Fruit fly (Drosophila melanogaster) whole organism, embryonic: ENCODE measurements around the gene CG4004.
A peak's percentile ranks its signal among the peaks of the same experiment; 100 is the strongest.

ENCODE experiments used
- CG11456 ChIP-seq: fragments of 200-800 bp; sonication (Bioruptor generic); IDR thresholded peaks from 3 replicates; pipeline ENCODE4 v1.3.6; 2022; ENCODE audit warnings: missing biosample characterization, missing genetic modification characterization
- CG14050 ChIP-seq: fragments of 200-800 bp; sonication (Bioruptor generic); IDR thresholded peaks from 3 replicates; pipeline ENCODE4 v1.3.6; 2022; ENCODE audit warnings: missing biosample characterization, missing genetic modification characterization
- CG14710 ChIP-seq: fragments of 200-800 bp; sonication (Bioruptor generic); optimal IDR thresholded peaks from 3 replicates; lab custom pipeline; 2019; ENCODE audit warnings: missing biosample characterization, mild to moderate bottlenecking, missing genetic modification characterization, moderate library complexity
- CG14860 ChIP-seq: fragments of 200-800 bp; sonication (Bioruptor generic); IDR thresholded peaks from 3 replicates; pipeline ENCODE4 v1.3.6; 2022; ENCODE audit warnings: missing biosample characterization, missing genetic modification characterization; ENCODE audit not compliant: partially characterized antibody
- CG1529 ChIP-seq: fragments of 200-800 bp; sonication (Bioruptor generic); optimal IDR thresholded peaks from 3 replicates; lab custom pipeline; 2018; ENCODE audit warnings: missing biosample characterization, missing genetic modification characterization
- CG16813 ChIP-seq: fragments of 200-800 bp; sonication (Bioruptor generic); IDR thresholded peaks from 3 replicates; pipeline ENCODE4 v1.3.6; 2022; ENCODE audit warnings: missing biosample characterization, missing genetic modification characterization; ENCODE audit not compliant: partially characterized antibody
- CG17568 ChIP-seq: fragments of 200-800 bp; sonication (Bioruptor generic); optimal IDR thresholded peaks from 2 replicates; lab custom pipeline; 2018; ENCODE audit warnings: missing biosample characterization, mild to moderate bottlenecking, missing genetic modification characterization, moderate library complexity
- CG2116 ChIP-seq: fragments of 200-800 bp; sonication (Bioruptor generic); optimal IDR thresholded peaks from 3 replicates; lab custom pipeline; 2018; ENCODE audit warnings: missing biosample characterization, mild to moderate bottlenecking, missing genetic modification characterization
- CG2129 ChIP-seq: fragments of 200-800 bp; sonication (Bioruptor generic); IDR thresholded peaks from 2 replicates; pipeline ENCODE4 v1.3.6; 2022; ENCODE audit warnings: missing biosample characterization, missing genetic modification characterization; ENCODE audit not compliant: partially characterized antibody
- CG31388 ChIP-seq: fragments of 200-800 bp; sonication (Bioruptor generic); optimal IDR thresholded peaks from 2 replicates; lab custom pipeline; 2016; ENCODE audit warnings: missing biosample characterization, missing genetic modification characterization
- CG32772 ChIP-seq: fragments of 200-800 bp; sonication (Bioruptor generic); IDR thresholded peaks from 2 replicates; pipeline ENCODE4 v1.3.6; 2022; ENCODE audit warnings: missing biosample characterization, missing genetic modification characterization
- CG3995 ChIP-seq: fragments of 200-800 bp; sonication (Bioruptor generic); optimal IDR thresholded peaks from 3 replicates; lab custom pipeline; 2016; ENCODE audit warnings: missing biosample characterization, missing genetic modification characterization
- CG5245 ChIP-seq: fragments of 200-800 bp; sonication (Bioruptor generic); optimal IDR thresholded peaks from 3 replicates; lab custom pipeline; 2016; ENCODE audit warnings: missing biosample characterization, missing genetic modification characterization
- CG5953 ChIP-seq: fragments of 200-800 bp; sonication (Bioruptor generic); IDR thresholded peaks from 2 replicates; pipeline ENCODE4 v1.3.6; 2022; ENCODE audit warnings: missing biosample characterization, missing genetic modification characterization
- CG6765 ChIP-seq: fragments of 200-800 bp; sonication (Bioruptor generic); optimal IDR thresholded peaks from 3 replicates; lab custom pipeline; 2017; ENCODE audit warnings: missing biosample characterization, mild to moderate bottlenecking, missing genetic modification characterization
- CG6791 ChIP-seq: fragments of 200-800 bp; sonication (Bioruptor generic); IDR thresholded peaks from 3 replicates; pipeline ENCODE4 v1.3.6; 2022; ENCODE audit warnings: missing biosample characterization, missing genetic modification characterization; ENCODE audit not compliant: partially characterized antibody
- CG7745 ChIP-seq: fragments of 200-800 bp; sonication (Bioruptor generic); optimal IDR thresholded peaks from 2 replicates; lab custom pipeline; 2018; ENCODE audit warnings: missing biosample characterization, mild to moderate bottlenecking, missing genetic modification characterization, moderate library complexity
- CG8924 ChIP-seq: fragments of 200-800 bp; optimal IDR thresholded peaks from 3 replicates; lab custom pipeline; 2019; ENCODE audit warnings: missing biosample characterization, mild to moderate bottlenecking, missing genetic modification characterization, moderate library complexity
- CG9817 ChIP-seq: fragments of 200-800 bp; sonication (Bioruptor generic); optimal IDR thresholded peaks from 2 replicates; lab custom pipeline; 2018; ENCODE audit warnings: missing biosample characterization, mild to moderate bottlenecking, missing genetic modification characterization, moderate library complexity
- CTCF ChIP-seq: fragments of 200-800 bp; sonication (Bioruptor generic); optimal IDR thresholded peaks from 2 replicates; lab custom pipeline; 2017; ENCODE audit warnings: missing biosample characterization, mild to moderate bottlenecking, missing genetic modification characterization, moderate library complexity
- Dek ChIP-seq: fragments of 200-800 bp; sonication (Bioruptor generic); optimal IDR thresholded peaks from 3 replicates; lab custom pipeline; 2019; ENCODE audit warnings: missing biosample characterization, mild to moderate bottlenecking, missing genetic modification characterization, moderate library complexity
- Dip2 ChIP-seq: fragments of 200-800 bp; sonication (Bioruptor generic); IDR thresholded peaks from 2 replicates; pipeline ENCODE4 v1.3.6; 2022; ENCODE audit warnings: missing biosample characterization, missing genetic modification characterization
- Dref ChIP-seq: fragments of 200-800 bp; sonication (Bioruptor generic); IDR thresholded peaks from 2 replicates; pipeline ENCODE4 v1.3.6; 2022; ENCODE audit warnings: missing biosample characterization, missing genetic modification characterization
- Ets65A ChIP-seq: fragments of 200-800 bp; sonication (Bioruptor generic); peaks from one replicate; lab custom pipeline; 2016; ENCODE audit warnings: missing biosample characterization, missing genetic modification characterization
- Fer1 ChIP-seq: fragments of 200-800 bp; sonication (Bioruptor generic); optimal IDR thresholded peaks from 2 replicates; lab custom pipeline; 2017; ENCODE audit warnings: missing biosample characterization, mild to moderate bottlenecking, missing genetic modification characterization
- Gug ChIP-seq: fragments of 200-800 bp; sonication (Bioruptor generic); IDR thresholded peaks from 4 replicates; pipeline ENCODE4 v1.3.6; 2022; ENCODE audit warnings: missing biosample characterization, missing genetic modification characterization
- HmgZ ChIP-seq: fragments of 200-800 bp; sonication (Bioruptor generic); optimal IDR thresholded peaks from 2 replicates; lab custom pipeline; 2018; ENCODE audit warnings: missing biosample characterization, mild to moderate bottlenecking, missing genetic modification characterization
- Jarid2 ChIP-seq: fragments of 200-800 bp; sonication (Bioruptor generic); optimal IDR thresholded peaks from 3 replicates; lab custom pipeline; 2017; ENCODE audit warnings: mild to moderate bottlenecking, missing biosample characterization, missing genetic modification reagents, missing genetic modification characterization
- Mrtf ChIP-seq: fragments of 200-800 bp; sonication (Bioruptor generic); IDR thresholded peaks from 3 replicates; pipeline ENCODE4 v1.3.6; 2022; ENCODE audit warnings: missing biosample characterization, missing genetic modification characterization
- NFAT ChIP-seq: fragments of 200-800 bp; sonication (Bioruptor generic); IDR thresholded peaks from 2 replicates; pipeline ENCODE4 v1.3.6; 2022; ENCODE audit warnings: missing biosample characterization, missing genetic modification characterization
- Oaz ChIP-seq: fragments of 200-800 bp; sonication (Bioruptor generic); IDR thresholded peaks from 2 replicates; pipeline ENCODE4 v1.3.6; 2022; ENCODE audit warnings: missing biosample characterization, missing genetic modification characterization
- Opbp ChIP-seq: fragments of 200-800 bp; sonication (Bioruptor generic); IDR thresholded peaks from 3 replicates; pipeline ENCODE4 v1.3.6; 2022; ENCODE audit warnings: missing biosample characterization, missing genetic modification characterization; ENCODE audit not compliant: partially characterized antibody
- Optix ChIP-seq: fragments of 200-800 bp; sonication (Bioruptor generic); IDR thresholded peaks from 3 replicates; pipeline ENCODE4 v1.3.6; 2022; ENCODE audit warnings: missing biosample characterization, missing genetic modification characterization
- Rfx ChIP-seq: fragments of 200-800 bp; sonication (Bioruptor generic); IDR thresholded peaks from 2 replicates; pipeline ENCODE4 v1.3.6; 2022; ENCODE audit warnings: missing biosample characterization, missing genetic modification characterization
- Sin3A ChIP-seq: fragments of >200 bp; optimal IDR thresholded peaks from 2 replicates; lab custom pipeline; 2018
- Stat92E ChIP-seq, 3 experiments: fragments of >200 bp in 2 of 3; fragments of 200-800 bp in 1 of 3; sonication (Bioruptor generic) in 1 of 3; optimal IDR thresholded peaks; 2 replicates each; lab custom pipeline; 2017 to 2019; ENCODE audit warnings: missing biosample characterization in 3 of 3, missing genetic modification characterization in 3 of 3, mild to moderate bottlenecking in 1 of 3, moderate library complexity in 1 of 3
- ato ChIP-seq: fragments of 200-800 bp; sonication (Bioruptor generic); IDR thresholded peaks from 2 replicates; pipeline ENCODE4 v1.3.6; 2022; ENCODE audit warnings: missing biosample characterization, missing genetic modification characterization; ENCODE audit not compliant: partially characterized antibody
- cas ChIP-seq: fragments of 200-800 bp; sonication (Bioruptor generic); IDR thresholded peaks from 2 replicates; pipeline ENCODE4 v1.3.6; 2022; ENCODE audit warnings: missing biosample characterization, missing genetic modification characterization
- corto ChIP-seq: fragments of 200-800 bp; sonication (Bioruptor generic); optimal IDR thresholded peaks from 2 replicates; lab custom pipeline; 2016; ENCODE audit warnings: missing biosample characterization, mild to moderate bottlenecking, missing genetic modification characterization, moderate library complexity
- crc ChIP-seq: fragments of 200-800 bp; sonication (Bioruptor generic); optimal IDR thresholded peaks from 2 replicates; lab custom pipeline; 2016; ENCODE audit warnings: missing biosample characterization, missing genetic modification characterization
- dimm ChIP-seq: fragments of 200-800 bp; sonication (Bioruptor generic); IDR thresholded peaks from 2 replicates; pipeline ENCODE4 v1.3.6; 2022; ENCODE audit warnings: missing biosample characterization, missing genetic modification characterization
- en ChIP-seq: fragments of 200-800 bp; sonication (Bioruptor generic); optimal IDR thresholded peaks from 2 replicates; lab custom pipeline; 2016; ENCODE audit warnings: missing biosample characterization, missing genetic modification characterization
- hbn ChIP-seq: fragments of 200-800 bp; sonication (Bioruptor generic); IDR thresholded peaks from 2 replicates; pipeline ENCODE4 v1.3.6; 2022; ENCODE audit warnings: missing biosample characterization, missing genetic modification characterization; ENCODE audit not compliant: partially characterized antibody
- luna ChIP-seq: fragments of 200-800 bp; sonication (Bioruptor generic); optimal IDR thresholded peaks from 2 replicates; lab custom pipeline; 2016; ENCODE audit warnings: missing biosample characterization, missing genetic modification characterization
- nmo ChIP-seq: fragments of 200-800 bp; sonication (Bioruptor generic); optimal IDR thresholded peaks from 2 replicates; lab custom pipeline; 2018; ENCODE audit warnings: missing biosample characterization, mild to moderate bottlenecking, missing genetic modification characterization, moderate library complexity
- org-1 ChIP-seq: fragments of 200-800 bp; sonication (Bioruptor generic); optimal IDR thresholded peaks from 2 replicates; lab custom pipeline; 2017; ENCODE audit warnings: missing biosample characterization, missing genetic modification characterization
- pho ChIP-seq: fragments of 200-800 bp; sonication (Bioruptor generic); optimal IDR thresholded peaks from 2 replicates; lab custom pipeline; 2016; ENCODE audit warnings: missing biosample characterization, missing genetic modification characterization
- pum ChIP-seq: fragments of 200-800 bp; sonication (Bioruptor generic); optimal IDR thresholded peaks from 2 replicates; lab custom pipeline; 2016; ENCODE audit warnings: missing biosample characterization, missing genetic modification characterization
- repo ChIP-seq: fragments of 200-800 bp; sonication (Bioruptor generic); optimal IDR thresholded peaks from 2 replicates; lab custom pipeline; 2016; ENCODE audit warnings: missing biosample characterization, missing genetic modification characterization
- row ChIP-seq: fragments of 200-800 bp; sonication (Bioruptor generic); IDR thresholded peaks from 3 replicates; pipeline ENCODE4 v1.3.6; 2022; ENCODE audit warnings: missing biosample characterization, missing genetic modification characterization
- sna ChIP-seq: fragments of 200-800 bp; sonication (Bioruptor generic); IDR thresholded peaks from 2 replicates; pipeline ENCODE4 v1.3.6; 2022; ENCODE audit warnings: missing biosample characterization, missing genetic modification characterization; ENCODE audit not compliant: partially characterized antibody
- sob ChIP-seq: fragments of 200-800 bp; sonication (Bioruptor generic); IDR thresholded peaks from 2 replicates; pipeline ENCODE4 v1.3.6; 2022; ENCODE audit warnings: missing biosample characterization, missing genetic modification characterization
- sr ChIP-seq: fragments of 200-800 bp; sonication (Bioruptor generic); IDR thresholded peaks from 3 replicates; pipeline ENCODE4 v1.3.6; 2022; ENCODE audit warnings: missing biosample characterization, missing genetic modification characterization

The CG4004 gene

dm6 chrX:12765076-12765475, 21.1 kb downstream of the CG4004 start, which contains the start of gene Agpat1 (continued):
- TF ChIP-seq sr (GFP tag; lab: Robert Waterston, UW), result no peak
- no peak for TF ChIP-seq CG8924 (tag; lab: Kevin White, UChicago)
- no peak for TF ChIP-seq cas (GFP tag; lab: Robert Waterston, UW)
- TF ChIP-seq CG2129, result peak; percentile 68
- no peak for TF ChIP-seq Gug (GFP tag; lab: Robert Waterston, UW)
- TF ChIP-seq HmgZ (tag; lab: Kevin White, UChicago), result no peak
- TF ChIP-seq hbn, result peak; percentile 80
- no peak for TF ChIP-seq Stat92E (GFP tag; optimal IDR thresholded peaks at IDR 0.05; lab: Kevin White, UChicago)
- TF ChIP-seq Rfx (GFP tag; lab: Robert Waterston, UW), result no peak
- no peak for TF ChIP-seq Optix
- peak; percentile 63; the same call in 1 of the 2 replicates for TF ChIP-seq sna (GFP tag; lab: Robert Waterston, UW)
- peak; percentile 87 for TF ChIP-seq ato (GFP tag; lab: Robert Waterston, UW)
- TF ChIP-seq pum, result no peak
- no peak for TF ChIP-seq corto
- TF ChIP-seq CG32772 (GFP tag; lab: Robert Waterston, UW), result no peak
- peak; percentile 24; the same call in 1 of the 3 replicates for TF ChIP-seq row (GFP tag; lab: Robert Waterston, UW)
- TF ChIP-seq luna, result no peak
- no peak for TF ChIP-seq Dek (tag; lab: Kevin White, UChicago)
- TF ChIP-seq CG2116 (GFP tag; lab: Kevin White, UChicago), result peak; percentile 40
- no peak for TF ChIP-seq CG14710 (tag; lab: Kevin White, UChicago)
- no peak for TF ChIP-seq Ets65A
- TF ChIP-seq CG14050 (GFP tag; lab: Robert Waterston, UW), result no peak
- TF ChIP-seq NFAT (GFP tag; lab: Robert Waterston, UW), result no peak
- TF ChIP-seq sob (GFP tag; lab: Robert Waterston, UW), result no peak
- no peak for TF ChIP-seq CG3995 (GFP tag; lab: Kevin White, UChicago)
- peak; percentile 78 for TF ChIP-seq Dref (GFP tag; lab: Robert Waterston, UW)
- TF ChIP-seq CG14860, result peak; percentile 70
- no peak for TF ChIP-seq nmo
- no peak for TF ChIP-seq dimm (GFP tag; lab: Robert Waterston, UW)
- peak; percentile 87 for TF ChIP-seq CG6791
- no peak for TF ChIP-seq CG31388 (GFP tag; lab: Kevin White, UChicago)
- TF ChIP-seq Dip2 (GFP tag; lab: Robert Waterston, UW), result no peak
- TF ChIP-seq pho (GFP tag; lab: Kevin White, UChicago), result no peak
- no peak for TF ChIP-seq Fer1 (GFP tag; lab: Kevin White, UChicago)
- no peak for TF ChIP-seq Sin3A (lab: Kevin White, UChicago)
- no peak for TF ChIP-seq CTCF
- no peak for TF ChIP-seq org-1
- TF ChIP-seq CG17568 (GFP tag; lab: Kevin White, UChicago), result no peak
- no peak for TF ChIP-seq crc
- no peak for TF ChIP-seq CG1529 (GFP tag; lab: Kevin White, UChicago)
- peak; percentile 84 for TF ChIP-seq Opbp (GFP tag; lab: Robert Waterston, UW)
- TF ChIP-seq CG6765 (GFP tag; lab: Kevin White, UChicago), result no peak
- no peak for TF ChIP-seq Mrtf (GFP tag; lab: Robert Waterston, UW)
- no peak for TF ChIP-seq Jarid2 (GFP tag; lab: Kevin White, UChicago)
- TF ChIP-seq repo (GFP tag; lab: Kevin White, UChicago), result no peak
- no peak for TF ChIP-seq CG7745 (tag; lab: Kevin White, UChicago)
- TF ChIP-seq CG9817, result no peak
- TF ChIP-seq en (GFP tag; lab: Kevin White, UChicago), result no peak
- peak; percentile 76 for TF ChIP-seq CG16813 (GFP tag; lab: Robert Waterston, UW)
- no peak for TF ChIP-seq CG5953 (GFP tag; lab: Robert Waterston, UW)
- TF ChIP-seq CG5245 (GFP tag; lab: Kevin White, UChicago), result no peak
- TF ChIP-seq CG11456 (GFP tag; lab: Robert Waterston, UW), result no peak
- TF ChIP-seq Oaz (GFP tag; lab: Robert Waterston, UW), result no peak
